Fruit fly (Drosophila melanogaster) S2 (cell line): Measurements from ENCODE around the gene CG43373.

Source experiments
- CG8478 ChIP-seq: fragments of >200 bp; optimal IDR thresholded peaks from 2 replicates; lab custom pipeline; 2018
- CTCF ChIP-seq, 2 experiments: fragments of >200 bp; optimal IDR thresholded peaks; 2 replicates each; lab custom pipeline; 2018

The CG43373 gene

dm6 chr3L:16569456-16569855 is 26.3 kb upstream of the CG43373 start:
- TF ChIP-seq CTCF (optimal IDR thresholded peaks at IDR 0.05; lab: Kevin White, UChicago) (no peak), CG8478 (lab: Kevin White, UChicago) (no peak)

- TF ChIP-seq CG8478 (lab: Kevin White, UChicago) (no peak), CTCF (optimal IDR thresholded peaks at IDR 0.05; lab: Kevin White, UChicago) (no peak)
Observed at dm6 chr3L:16567495-16567894, 24.3 kb upstream of the CG43373 start.

- TF ChIP-seq CTCF (optimal IDR thresholded peaks at IDR 0.05; lab: Kevin White, UChicago) (no peak), CG8478 (lab: Kevin White, UChicago) (no peak)
Observed at dm6 chr3L:16566700-16567221, 23.6 kb upstream of the CG43373 start, which contains the start of gene UQCR-6.4L. UQCR-6.4L (plus strand) TSS chr3L:16566750.

- TF ChIP-seq CTCF (optimal IDR thresholded peaks at IDR 0.05; lab: Kevin White, UChicago) = no peak
Observed at dm6 chr3L:16566093-16566492, 22.9 kb upstream of the CG43373 start.

dm6 chr3L:16563361-16563760 is 20.2 kb upstream of the CG43373 start:
- TF ChIP-seq CG8478 (lab: Kevin White, UChicago) (no peak), CTCF (optimal IDR thresholded peaks at IDR 0.05; lab: Kevin White, UChicago) (peak; percentile 86 to 92)

dm6 chr3L:16556523-16556922 is 13.4 kb upstream of the CG43373 start, which contains the start of gene CG4229:
CG4229 (plus strand) TSS chr3L:16556823.
- TF ChIP-seq CG8478 (lab: Kevin White, UChicago) (no peak), CTCF (optimal IDR thresholded peaks at IDR 0.05; lab: Kevin White, UChicago) (no peak)

- TF ChIP-seq CTCF (optimal IDR thresholded peaks at IDR 0.05; lab: Kevin White, UChicago) (no peak), CG8478 (lab: Kevin White, UChicago) (no peak)
Observed at dm6 chr3L:16546159-16546558, 3.0 kb upstream of the CG43373 start.

dm6 chr3L:16545511-16545910 is 2.3 kb upstream of the CG43373 start, which contains the start of gene CG13033:
CG13033 (minus strand) TSS chr3L:16545628.
- TF ChIP-seq CTCF (optimal IDR thresholded peaks at IDR 0.05; lab: Kevin White, UChicago) (no peak), CG8478 (lab: Kevin White, UChicago) (no peak)

- no peak for TF ChIP-seq CG8478 (lab: Kevin White, UChicago)
- no peak for TF ChIP-seq CTCF (optimal IDR thresholded peaks at IDR 0.05; lab: Kevin White, UChicago)
Observed at dm6 chr3L:16544220-16544619, 1.1 kb upstream of the CG43373 start.

dm6 chr3L:16533932-16534331 is 9.2 kb downstream of the CG43373 start:
- TF ChIP-seq CTCF (optimal IDR thresholded peaks at IDR 0.05; lab: Kevin White, UChicago) (no peak), CG8478 (lab: Kevin White, UChicago) (no peak)

dm6 chr3L:16497198-16497701 is 45.9 kb downstream of the CG43373 start, which contains the start of gene st:
st (plus strand) TSS chr3L:16497651.
- no peak for TF ChIP-seq CTCF (optimal IDR thresholded peaks at IDR 0.05; lab: Kevin White, UChicago)
- no peak for TF ChIP-seq CG8478 (lab: Kevin White, UChicago)

- no peak for TF ChIP-seq CTCF (optimal IDR thresholded peaks at IDR 0.05; lab: Kevin White, UChicago)
- no peak for TF ChIP-seq CG8478 (lab: Kevin White, UChicago)
Observed at dm6 chr3L:16495989-16496797, 47.0 kb downstream of the CG43373 start, which contains the start of gene CG42514. CG42514 (minus strand) TSS chr3L:16496236.

dm6 chr3L:16495235-16495634 is 47.9 kb downstream of the CG43373 start:
- TF ChIP-seq CG8478 (lab: Kevin White, UChicago) (no peak), CTCF (optimal IDR thresholded peaks at IDR 0.05; lab: Kevin White, UChicago) (no peak)

dm6 chr3L:16494651-16495074 is 48.5 kb downstream of the CG43373 start:
- TF ChIP-seq CG8478 (lab: Kevin White, UChicago) = no peak
- TF ChIP-seq CTCF (optimal IDR thresholded peaks at IDR 0.05; lab: Kevin White, UChicago) = no peak

dm6 chr3L:16493717-16494116 is 49.5 kb downstream of the CG43373 start:
- TF ChIP-seq CTCF (optimal IDR thresholded peaks at IDR 0.05; lab: Kevin White, UChicago) (peak; percentile 14), CG8478 (lab: Kevin White, UChicago) (no peak)
